In the genomic region with DNA sequence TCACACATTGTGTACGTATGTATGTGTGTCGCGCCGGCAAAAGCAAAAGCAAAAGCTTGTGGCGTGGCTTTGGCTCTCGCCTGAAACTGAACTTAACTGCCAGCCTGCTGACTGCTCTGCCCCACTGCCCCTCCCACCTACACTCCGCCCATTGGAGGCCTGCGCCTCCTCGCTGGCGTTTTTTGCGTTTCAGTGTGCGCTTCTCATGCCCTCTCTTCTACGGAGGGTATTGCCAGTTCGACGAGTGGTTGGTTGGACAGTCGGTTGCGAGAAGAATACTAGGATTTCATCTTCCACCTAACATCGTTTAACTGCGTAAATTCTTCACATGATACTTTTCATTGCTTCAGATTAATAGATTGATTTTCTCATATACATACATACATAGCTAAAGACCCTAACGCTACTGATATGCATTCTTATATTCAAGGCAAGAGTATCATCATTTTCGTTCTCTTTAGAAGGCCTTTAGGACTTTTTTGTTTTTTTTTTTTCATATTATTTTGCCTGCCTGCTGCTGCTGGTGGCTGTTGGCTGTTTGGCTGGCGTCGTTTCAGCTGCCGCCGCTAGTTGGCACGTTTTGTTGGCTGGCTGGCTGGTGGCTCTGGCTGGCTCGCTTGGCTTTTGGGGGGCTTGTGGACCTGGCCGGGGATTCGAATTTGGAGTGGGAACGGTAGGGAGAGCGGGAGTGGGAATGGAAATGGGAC, we compare ENCODE assay signal across 1 fruit fly cellular context.
TF ChIP-seq lines count a peak whose summit lies in the region.

No protein-coding gene starts in this region.

TF ChIP-seq in whole organism, embryonic, 481 proteins besides CTCF, POLR2A, EP300 and RAD21 (continued from another document and continues in another):
- TF ChIP-seq lov (optimal IDR thresholded peaks at IDR 0.05; lab: Kevin White, UChicago) (no peak), lov (GFP tag; IDR thresholded peaks at IDR 0.05; lab: Robert Waterston, UW) (no peak), CG2678 (tag; optimal IDR thresholded peaks at IDR 0.05; lab: Kevin White, UChicago) (peak; percentile 70), ab (GFP tag; optimal IDR thresholded peaks at IDR 0.05; lab: Kevin White, UChicago) (no peak), oc (tag; optimal IDR thresholded peaks at IDR 0.05; lab: Kevin White, UChicago) (no peak), CG16813 (GFP tag; IDR thresholded peaks at IDR 0.05; lab: Robert Waterston, UW; ENCODE audit: partially characterized antibody) (no peak), chinmo (GFP tag; IDR thresholded peaks at IDR 0.05; lab: Robert Waterston, UW; ENCODE audit: partially characterized antibody) (no peak; the same call in 2 of the 4 replicates), CG31441 (GFP tag; IDR thresholded peaks at IDR 0.05; lab: Robert Waterston, UW) (peak; percentile 55), Dfd (GFP tag; optimal IDR thresholded peaks at IDR 0.05; lab: Kevin White, UChicago) (no peak), Scr (GFP tag; IDR thresholded peaks at IDR 0.05; lab: Robert Waterston, UW; ENCODE audit: partially characterized antibody) (no peak), abd-A (tag; optimal IDR thresholded peaks at IDR 0.05; lab: Kevin White, UChicago) (no peak), al (GFP tag; IDR thresholded peaks at IDR 0.05; lab: Robert Waterston, UW) (peak; percentile 38; the same call in 1 of the 2 replicates), gfzf (GFP tag; optimal IDR thresholded peaks at IDR 0.05; lab: Kevin White, UChicago) (no peak), chif (GFP tag; optimal IDR thresholded peaks at IDR 0.05; lab: Kevin White, UChicago) (peak; percentile 20 to 44), ap (GFP tag; IDR thresholded peaks at IDR 0.05; lab: Robert Waterston, UW) (peak; percentile 28; the same call in 1 of the 2 replicates), odd (GFP tag; optimal IDR thresholded peaks at IDR 0.05; lab: Kevin White, UChicago) (no peak), CG3726 (GFP tag; IDR thresholded peaks at IDR 0.05; lab: Robert Waterston, UW) (no peak), Dll (GFP tag; IDR thresholded peaks at IDR 0.05; lab: Robert Waterston, UW; ENCODE audit: partially characterized antibody) (0 out of 4 replicates have a peak, but pooled peaks have one; percentile 3), Sry-β (GFP tag; optimal IDR thresholded peaks at IDR 0.05; lab: Kevin White, UChicago) (no peak), CG11696 (GFP tag; IDR thresholded peaks at IDR 0.05; lab: Robert Waterston, UW) (no peak), sd (tag; optimal IDR thresholded peaks at IDR 0.05; lab: Kevin White, UChicago) (no peak), cato (GFP tag; optimal IDR thresholded peaks at IDR 0.05; lab: Kevin White, UChicago; ENCODE audit: borderline replicate concordance) (peak; percentile 0), shn (GFP tag; optimal IDR thresholded peaks at IDR 0.05; lab: Kevin White, UChicago) (peak; percentile 64), CG10267 (tag; optimal IDR thresholded peaks at IDR 0.05; lab: Kevin White, UChicago) (peak; percentile 20), knrl (GFP tag; IDR thresholded peaks at IDR 0.05; lab: Robert Waterston, UW; ENCODE audit: partially characterized antibody) (no peak), sima (GFP tag; optimal IDR thresholded peaks at IDR 0.05; lab: Kevin White, UChicago) (no peak), Doc3 (GFP tag; IDR thresholded peaks at IDR 0.05; lab: Robert Waterston, UW; ENCODE audit: partially characterized antibody) (no peak), Hand (GFP tag; optimal IDR thresholded peaks at IDR 0.05; lab: Kevin White, UChicago) (peak; percentile 24), CG18262 (tag; optimal IDR thresholded peaks at IDR 0.05; lab: Kevin White, UChicago) (peak; percentile 46), Mad (GFP tag; optimal IDR thresholded peaks at IDR 0.05; lab: Kevin White, UChicago) (peak; percentile 42), sens (GFP tag; lab: Kevin White, UChicago) (peak; percentile 89), Fer1 (GFP tag; optimal IDR thresholded peaks at IDR 0.05; lab: Kevin White, UChicago) (peak; percentile 38), CG5180 (GFP tag; optimal IDR thresholded peaks at IDR 0.05; lab: Kevin White, UChicago) (peak; percentile 50), Doc2 (GFP tag; IDR thresholded peaks at IDR 0.05; lab: Robert Waterston, UW) (no peak), CG6683 (GFP tag; optimal IDR thresholded peaks at IDR 0.05; lab: Kevin White, UChicago) (no peak), CG2875 (GFP tag; optimal IDR thresholded peaks at IDR 0.05; lab: Kevin White, UChicago) (no peak), fd102C (GFP tag; optimal IDR thresholded peaks at IDR 0.05; lab: Kevin White, UChicago) (no peak), CG17361 (GFP tag; IDR thresholded peaks at IDR 0.05; lab: Robert Waterston, UW) (peak; percentile 70; the same call in 2 of the 3 replicates), CG7928 (GFP tag; optimal IDR thresholded peaks at IDR 0.05; lab: Kevin White, UChicago) (no peak), jumu (GFP tag; optimal IDR thresholded peaks at IDR 0.05; lab: Kevin White, UChicago) (peak; percentile 60), Nf-YA (GFP tag; IDR thresholded peaks at IDR 0.05; lab: Robert Waterston, UW) (no peak), nau (GFP tag; optimal IDR thresholded peaks at IDR 0.05; lab: Kevin White, UChicago) (peak; percentile 10), CG9437 (GFP tag; optimal IDR thresholded peaks at IDR 0.05; lab: Kevin White, UChicago) (peak; percentile 32), chn (GFP tag; optimal IDR thresholded peaks at IDR 0.05; lab: Kevin White, UChicago) (peak; percentile 44), CG10366 (GFP tag; IDR thresholded peaks at IDR 0.05; lab: Robert Waterston, UW) (peak; percentile 47; the same call in 1 of the 2 replicates), cwo (GFP tag; optimal IDR thresholded peaks at IDR 0.05; lab: Kevin White, UChicago) (peak; percentile 25), CG32532 (GFP tag; IDR thresholded peaks at IDR 0.05; lab: Robert Waterston, UW) (peak; percentile 58), cad (GFP tag; optimal IDR thresholded peaks at IDR 0.05; lab: Kevin White, UChicago) (no peak), B-H1 (GFP tag; IDR thresholded peaks at IDR 0.05; lab: Robert Waterston, UW) (no peak), CG17612 (GFP tag; IDR thresholded peaks at IDR 0.05; lab: Robert Waterston, UW) (no peak), Hey (tag; optimal IDR thresholded peaks at IDR 0.05; lab: Kevin White, UChicago) (no peak), CG2116 (GFP tag; optimal IDR thresholded peaks at IDR 0.05; lab: Kevin White, UChicago) (no peak), Optix (GFP tag; IDR thresholded peaks at IDR 0.05; lab: Robert Waterston, UW) (peak; percentile 43; the same call in 1 of the 3 replicates), CG5245 (GFP tag; optimal IDR thresholded peaks at IDR 0.05; lab: Kevin White, UChicago) (no peak), sob (GFP tag; IDR thresholded peaks at IDR 0.05; lab: Robert Waterston, UW) (peak; percentile 75), BEAF-32 (GFP tag; optimal IDR thresholded peaks at IDR 0.05; lab: Kevin White, UChicago) (no peak), lilli (GFP tag; optimal IDR thresholded peaks at IDR 0.05; lab: Kevin White, UChicago) (peak; percentile 85), maf-S (GFP tag; optimal IDR thresholded peaks at IDR 0.05; lab: Kevin White, UChicago) (peak; percentile 1), CG12219 (GFP tag; optimal IDR thresholded peaks at IDR 0.05; lab: Kevin White, UChicago) (peak; percentile 33), NC2α (GFP tag; optimal IDR thresholded peaks at IDR 0.05; lab: Kevin White, UChicago) (no peak), CG30431 (GFP tag; optimal IDR thresholded peaks at IDR 0.05; lab: Kevin White, UChicago) (peak; percentile 28), wek (GFP tag; optimal IDR thresholded peaks at IDR 0.05; lab: Kevin White, UChicago) (no peak), stc (GFP tag; IDR thresholded peaks at IDR 0.05; lab: Robert Waterston, UW) (peak; percentile 60), salm (tag; optimal IDR thresholded peaks at IDR 0.05; lab: Kevin White, UChicago) (peak; percentile 3), Xbp1 (GFP tag; optimal IDR thresholded peaks at IDR 0.05; lab: Kevin White, UChicago) (peak; percentile 56), caup (GFP tag; optimal IDR thresholded peaks at IDR 0.05; lab: Kevin White, UChicago; ENCODE audit: severe bottlenecking) (no peak), Bteb2 (GFP tag; optimal IDR thresholded peaks at IDR 0.05; lab: Kevin White, UChicago) (peak; percentile 43), dpn (GFP tag; optimal IDR thresholded peaks at IDR 0.05; lab: Kevin White, UChicago) (peak; percentile 57 to 78), bigmax (GFP tag; optimal IDR thresholded peaks at IDR 0.05; lab: Kevin White, UChicago) (no peak), Dek (tag; optimal IDR thresholded peaks at IDR 0.05; lab: Kevin White, UChicago) (no peak), CG1529 (GFP tag; optimal IDR thresholded peaks at IDR 0.05; lab: Kevin White, UChicago) (peak; percentile 47), CG13287 (GFP tag; IDR thresholded peaks at IDR 0.05; lab: Robert Waterston, UW; ENCODE audit: partially characterized antibody) (0 out of 2 replicates have a peak, but pooled peaks have one; percentile 3), Oaz (GFP tag; IDR thresholded peaks at IDR 0.05; lab: Robert Waterston, UW) (0 out of 2 replicates have a peak, but pooled peaks have one; percentile 32), grau (tag; optimal IDR thresholded peaks at IDR 0.05; lab: Kevin White, UChicago) (peak; percentile 66), CoRest (tag; optimal IDR thresholded peaks at IDR 0.05; lab: Kevin White, UChicago) (peak; percentile 72), CG14050 (GFP tag; IDR thresholded peaks at IDR 0.05; lab: Robert Waterston, UW) (peak; percentile 30; the same call in 1 of the 3 replicates), tio (GFP tag; optimal IDR thresholded peaks at IDR 0.05; lab: Kevin White, UChicago) (peak; percentile 32), CG3163 (GFP tag; optimal IDR thresholded peaks at IDR 0.05; lab: Kevin White, UChicago) (peak; percentile 9), CG12769 (tag; optimal IDR thresholded peaks at IDR 0.05; lab: Kevin White, UChicago) (no peak), PHDP (tag; optimal IDR thresholded peaks at IDR 0.05; lab: Kevin White, UChicago) (peak; percentile 60), fd3F (GFP tag; optimal IDR thresholded peaks at IDR 0.05; lab: Kevin White, UChicago) (peak; percentile 44), CG10543 (GFP tag; optimal IDR thresholded peaks at IDR 0.05; lab: Kevin White, UChicago) (peak; percentile 39), HLH4C (GFP tag; IDR thresholded peaks at IDR 0.05; lab: Robert Waterston, UW; ENCODE audit: partially characterized antibody) (no peak), dati (GFP tag; IDR thresholded peaks at IDR 0.05; lab: Robert Waterston, UW) (no peak), ash1 (GFP tag; optimal IDR thresholded peaks at IDR 0.05; lab: Kevin White, UChicago) (no peak), dysf (GFP tag; IDR thresholded peaks at IDR 0.05; lab: Robert Waterston, UW) (peak; percentile 75), ase (GFP tag; IDR thresholded peaks at IDR 0.05; lab: Robert Waterston, UW) (no peak), CG13624 (GFP tag; optimal IDR thresholded peaks at IDR 0.05; lab: Kevin White, UChicago) (peak; percentile 74), Elba2 (GFP tag; optimal IDR thresholded peaks at IDR 0.05; lab: Kevin White, UChicago) (no peak), phol (tag; optimal IDR thresholded peaks at IDR 0.05; lab: Kevin White, UChicago) (peak; percentile 23), CG16779 (GFP tag; IDR thresholded peaks at IDR 0.05; lab: Robert Waterston, UW) (0 out of 2 replicates have a peak, but pooled peaks have one; percentile 29), CG6689 (GFP tag; IDR thresholded peaks at IDR 0.05; lab: Robert Waterston, UW) (peak; percentile 53), gem (tag; optimal IDR thresholded peaks at IDR 0.05; lab: Kevin White, UChicago) (peak; percentile 71), CG4282 (GFP tag; optimal IDR thresholded peaks at IDR 0.05; lab: Kevin White, UChicago) (no peak), repo (GFP tag; optimal IDR thresholded peaks at IDR 0.05; lab: Kevin White, UChicago) (peak; percentile 5), YL-1 (GFP tag; optimal IDR thresholded peaks at IDR 0.05; lab: Kevin White, UChicago) (no peak), slbo (GFP tag; IDR thresholded peaks at IDR 0.05; lab: Robert Waterston, UW) (peak; percentile 60), CG10274 (GFP tag; optimal IDR thresholded peaks at IDR 0.05; lab: Kevin White, UChicago) (peak; percentile 8), CG14965 (GFP tag; optimal IDR thresholded peaks at IDR 0.05; lab: Kevin White, UChicago; ENCODE audit: borderline replicate concordance) (no peak), vnd (GFP tag; IDR thresholded peaks at IDR 0.05; lab: Robert Waterston, UW; ENCODE audit: partially characterized antibody) (no peak), pum (GFP tag; optimal IDR thresholded peaks at IDR 0.05; lab: Kevin White, UChicago) (peak; percentile 56), wor (GFP tag; IDR thresholded peaks at IDR 0.05; lab: Robert Waterston, UW) (no peak), Ssrp (tag; optimal IDR thresholded peaks at IDR 0.05; lab: Kevin White, UChicago) (peak; percentile 51), H15 (GFP tag; IDR thresholded peaks at IDR 0.05; lab: Robert Waterston, UW) (0 out of 3 replicates have a peak, but pooled peaks have one; percentile 16), slp2 (GFP tag; optimal IDR thresholded peaks at IDR 0.05; lab: Kevin White, UChicago) (peak; percentile 50), CG12659 (GFP tag; optimal IDR thresholded peaks at IDR 0.05; lab: Kevin White, UChicago) (peak; percentile 63), HHEX (GFP tag; optimal IDR thresholded peaks at IDR 0.05; lab: Kevin White, UChicago) (peak; percentile 51), Lim3 (GFP tag; IDR thresholded peaks at IDR 0.05; lab: Robert Waterston, UW) (no peak), CG10979 (tag; optimal IDR thresholded peaks at IDR 0.05; lab: Kevin White, UChicago) (peak; percentile 27), CG6791 (GFP tag; IDR thresholded peaks at IDR 0.05; lab: Robert Waterston, UW; ENCODE audit: partially characterized antibody) (no peak), CG11247 (GFP tag; IDR thresholded peaks at IDR 0.05; lab: Robert Waterston, UW) (peak; percentile 51), inv (GFP tag; IDR thresholded peaks at IDR 0.05; lab: Robert Waterston, UW; ENCODE audit: partially characterized antibody) (no peak), CG7963 (GFP tag; IDR thresholded peaks at IDR 0.05; lab: Robert Waterston, UW; ENCODE audit: partially characterized antibody) (no peak), B-H2 (GFP tag; optimal IDR thresholded peaks at IDR 0.05; lab: Kevin White, UChicago) (peak; percentile 27), jing (GFP tag; optimal IDR thresholded peaks at IDR 0.05; lab: Kevin White, UChicago) (peak; percentile 14), CG10431 (GFP tag; optimal IDR thresholded peaks at IDR 0.05; lab: Kevin White, UChicago) (no peak), gro (GFP tag; optimal IDR thresholded peaks at IDR 0.05; lab: Kevin White, UChicago) (peak; percentile 63), HmgD (GFP tag; optimal IDR thresholded peaks at IDR 0.05; lab: Kevin White, UChicago) (no peak), CG33213 (GFP tag; optimal IDR thresholded peaks at IDR 0.05; lab: Kevin White, UChicago) (no peak), CG7987 (GFP tag; optimal IDR thresholded peaks at IDR 0.05; lab: Kevin White, UChicago) (no peak), Ada2b (GFP tag; IDR thresholded peaks at IDR 0.05; lab: Robert Waterston, UW) (no peak)
